ENCODE assay signal across 1 fruit fly cellular context in the genomic region with DNA sequence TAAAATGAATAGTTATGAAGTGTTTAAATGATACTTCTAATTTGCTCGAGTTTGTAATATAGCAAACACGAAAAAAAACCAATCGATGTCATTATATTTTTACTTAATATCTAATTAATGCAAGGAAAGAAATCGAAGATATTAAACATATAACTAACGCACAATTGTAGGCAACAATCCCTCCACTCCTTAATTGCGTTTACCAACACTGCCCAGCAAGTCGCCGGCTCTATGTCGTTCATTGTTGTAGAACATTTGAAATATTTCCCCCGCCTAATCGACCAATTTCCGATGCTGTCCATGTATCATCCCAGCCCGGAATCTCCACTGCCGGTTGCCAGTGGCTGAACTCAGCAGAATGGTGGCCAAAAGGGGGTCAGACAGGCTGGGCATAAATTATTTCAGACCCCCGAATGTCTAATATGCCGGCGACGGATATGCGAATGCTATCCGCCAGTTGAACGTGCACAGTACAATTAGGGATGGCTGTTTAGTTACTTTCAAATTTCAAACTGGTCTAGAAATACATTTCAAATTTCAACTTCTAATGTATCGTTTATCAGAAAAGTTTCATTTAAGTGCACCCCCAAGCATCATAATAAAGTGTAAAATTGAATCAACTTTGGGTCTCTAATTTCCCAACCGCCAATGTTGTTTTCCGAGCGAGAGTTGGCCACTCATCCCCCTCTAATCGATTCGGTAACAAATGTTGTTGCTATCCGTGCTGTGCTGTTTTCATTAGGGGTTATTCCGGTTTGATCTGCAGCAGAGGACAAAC.
A peak's percentile ranks its signal among the peaks of the same experiment; 100 is the strongest.
TF ChIP-seq lines count a peak whose summit lies in the region.

No protein-coding gene starts in this region.

TF ChIP-seq in whole organism, embryonic, 481 proteins besides CTCF, POLR2A, EP300 and RAD21 (continued from another document):
- TF ChIP-seq CG8281 (tag; optimal IDR thresholded peaks at IDR 0.05; lab: Kevin White, UChicago): peak; percentile 17
- no peak for TF ChIP-seq run (tag; optimal IDR thresholded peaks at IDR 0.05; lab: Kevin White, UChicago)
- TF ChIP-seq dpn (GFP tag; optimal IDR thresholded peaks at IDR 0.05; lab: Kevin White, UChicago): peak; percentile 12 to 39
- TF ChIP-seq sisA (GFP tag; IDR thresholded peaks at IDR 0.05; lab: Robert Waterston, UW): 0 out of 2 replicates have a peak, but pooled peaks have one; percentile 26
- TF ChIP-seq CG3163 (GFP tag; optimal IDR thresholded peaks at IDR 0.05; lab: Kevin White, UChicago): no peak
- no peak for TF ChIP-seq sug (tag; optimal IDR thresholded peaks at IDR 0.05; lab: Kevin White, UChicago)
- no peak for TF ChIP-seq CG7786 (GFP tag; optimal IDR thresholded peaks at IDR 0.05; lab: Kevin White, UChicago)
- peak; percentile 39 for TF ChIP-seq phol (tag; optimal IDR thresholded peaks at IDR 0.05; lab: Kevin White, UChicago)
- peak; percentile 50 for TF ChIP-seq Ada2b (GFP tag; IDR thresholded peaks at IDR 0.05; lab: Robert Waterston, UW)
- TF ChIP-seq CG1233 (GFP tag; optimal IDR thresholded peaks at IDR 0.05; lab: Kevin White, UChicago): no peak
- TF ChIP-seq E2f1 (GFP tag; IDR thresholded peaks at IDR 0.05; lab: Robert Waterston, UW): 0 out of 2 replicates have a peak, but pooled peaks have one; percentile 17
- TF ChIP-seq Hmr (GFP tag; optimal IDR thresholded peaks at IDR 0.05; lab: Kevin White, UChicago): peak; percentile 66
- TF ChIP-seq CG13894 (tag; optimal IDR thresholded peaks at IDR 0.05; lab: Kevin White, UChicago): peak; percentile 32
- peak; percentile 44 for TF ChIP-seq zfh2 (GFP tag; optimal IDR thresholded peaks at IDR 0.05; lab: Kevin White, UChicago)
- peak; percentile 15 for TF ChIP-seq CG10654 (GFP tag; optimal IDR thresholded peaks at IDR 0.05; lab: Kevin White, UChicago)
- TF ChIP-seq CG15011 (GFP tag; optimal IDR thresholded peaks at IDR 0.05; lab: Kevin White, UChicago): peak; percentile 26
- no peak for TF ChIP-seq HLHmδ (GFP tag; optimal IDR thresholded peaks at IDR 0.05; lab: Kevin White, UChicago)
- TF ChIP-seq disco-r (GFP tag; optimal IDR thresholded peaks at IDR 0.05; lab: Kevin White, UChicago): no peak
- 0 out of 3 replicates have a peak, but pooled peaks have one; percentile 15 for TF ChIP-seq CG11093 (GFP tag; IDR thresholded peaks at IDR 0.05; lab: Robert Waterston, UW)
- TF ChIP-seq nerfin-1 (tag; optimal IDR thresholded peaks at IDR 0.05; lab: Kevin White, UChicago): no peak
- peak; percentile 22 for TF ChIP-seq CG17829 (tag; optimal IDR thresholded peaks at IDR 0.05; lab: Kevin White, UChicago)
- TF ChIP-seq HmgD (GFP tag; optimal IDR thresholded peaks at IDR 0.05; lab: Kevin White, UChicago): no peak
- no peak for TF ChIP-seq CG3726 (GFP tag; IDR thresholded peaks at IDR 0.05; lab: Robert Waterston, UW)
- TF ChIP-seq CG17361 (GFP tag; IDR thresholded peaks at IDR 0.05; lab: Robert Waterston, UW): peak; percentile 32; the same call in 1 of the 3 replicates
- TF ChIP-seq Xbp1 (GFP tag; optimal IDR thresholded peaks at IDR 0.05; lab: Kevin White, UChicago): peak; percentile 7
- no peak for TF ChIP-seq zen2 (GFP tag; IDR thresholded peaks at IDR 0.05; lab: Robert Waterston, UW; ENCODE audit: partially characterized antibody)
- no peak for TF ChIP-seq Lpt (GFP tag; optimal IDR thresholded peaks at IDR 0.05; lab: Kevin White, UChicago)
- TF ChIP-seq CG17385 (GFP tag; optimal IDR thresholded peaks at IDR 0.05; lab: Kevin White, UChicago): no peak
- TF ChIP-seq Lim3 (GFP tag; IDR thresholded peaks at IDR 0.05; lab: Robert Waterston, UW): no peak
- no peak for TF ChIP-seq Sin3A (optimal IDR thresholded peaks at IDR 0.05; lab: Kevin White, UChicago)
- peak; percentile 17; the same call in 1 of the 3 replicates for TF ChIP-seq B-H1 (GFP tag; IDR thresholded peaks at IDR 0.05; lab: Robert Waterston, UW)
- peak; percentile 48 for TF ChIP-seq tap (tag; optimal IDR thresholded peaks at IDR 0.05; lab: Kevin White, UChicago)
- TF ChIP-seq Ravus (GFP tag; IDR thresholded peaks at IDR 0.05; lab: Robert Waterston, UW): no peak
- peak; percentile 31 for TF ChIP-seq CG12071 (GFP tag; optimal IDR thresholded peaks at IDR 0.05; lab: Kevin White, UChicago)
- peak; percentile 19 for TF ChIP-seq odd (GFP tag; optimal IDR thresholded peaks at IDR 0.05; lab: Kevin White, UChicago)
- TF ChIP-seq HmgZ (tag; optimal IDR thresholded peaks at IDR 0.05; lab: Kevin White, UChicago): peak; percentile 10
- 0 out of 2 replicates have a peak, but pooled peaks have one; percentile 11 for TF ChIP-seq CG7372 (GFP tag; IDR thresholded peaks at IDR 0.05; lab: Robert Waterston, UW)
- TF ChIP-seq toy (GFP tag; IDR thresholded peaks at IDR 0.05; lab: Robert Waterston, UW): no peak
- peak; percentile 71 for TF ChIP-seq CG2678 (tag; optimal IDR thresholded peaks at IDR 0.05; lab: Kevin White, UChicago)
- peak; percentile 13 for TF ChIP-seq crc (GFP tag; optimal IDR thresholded peaks at IDR 0.05; lab: Kevin White, UChicago)
- peak; percentile 59 for TF ChIP-seq CG7839 (tag; optimal IDR thresholded peaks at IDR 0.05; lab: Kevin White, UChicago)
- peak; percentile 62 for TF ChIP-seq Xrp1 (GFP tag; IDR thresholded peaks at IDR 0.05; lab: Robert Waterston, UW)
- TF ChIP-seq lab (GFP tag; optimal IDR thresholded peaks at IDR 0.05; lab: Kevin White, UChicago): peak; percentile 73
- no peak for TF ChIP-seq CG18011 (GFP tag; optimal IDR thresholded peaks at IDR 0.05; lab: Kevin White, UChicago)
- TF ChIP-seq bcd (GFP tag; optimal IDR thresholded peaks at IDR 0.05; lab: Kevin White, UChicago): peak; percentile 53
- peak; percentile 45 for TF ChIP-seq CrebB (tag; optimal IDR thresholded peaks at IDR 0.05; lab: Kevin White, UChicago)
- peak; percentile 18 for TF ChIP-seq CG31365 (tag; optimal IDR thresholded peaks at IDR 0.05; lab: Kevin White, UChicago)
- no peak for TF ChIP-seq nom (GFP tag; optimal IDR thresholded peaks at IDR 0.05; lab: Kevin White, UChicago)
- peak; percentile 25 for TF ChIP-seq CHES-1-like (GFP tag; optimal IDR thresholded peaks at IDR 0.05; lab: Kevin White, UChicago)
- peak; percentile 45 for TF ChIP-seq bab2 (GFP tag; optimal IDR thresholded peaks at IDR 0.05; lab: Kevin White, UChicago)
- TF ChIP-seq CG18262 (tag; optimal IDR thresholded peaks at IDR 0.05; lab: Kevin White, UChicago): peak; percentile 29
- TF ChIP-seq CG6854 (GFP tag; optimal IDR thresholded peaks at IDR 0.05; lab: Kevin White, UChicago): no peak
- TF ChIP-seq Usf (GFP tag; optimal IDR thresholded peaks at IDR 0.05; lab: Kevin White, UChicago): no peak
TF ChIP-seq in whole organism, embryonic: peak in this region for 175.
